Worm (Caenorhabditis elegans) whole organism, L3 larva: ENCODE measurements around the gene B0252.5.

Source experiments
- R02D3.7 ChIP-seq: fragments of 150-350 bp; optimal IDR thresholded peaks from 2 replicates; lab custom pipeline; 2014; ENCODE audit warnings: missing biosample characterization, missing genetic modification characterization
- ZK546.5 ChIP-seq: sonication (generic microtip); optimal IDR thresholded peaks from 2 replicates; lab custom pipeline; 2017; ENCODE audit warnings: missing biosample characterization, missing genetic modification characterization
- aly-2 ChIP-seq: fragments of 150-350 bp; optimal IDR thresholded peaks from 2 replicates; lab custom pipeline; 2014; ENCODE audit warnings: missing biosample characterization, missing genetic modification characterization
- ama-1 ChIP-seq: fragments of 150-350 bp; optimal IDR thresholded peaks from 2 replicates; lab custom pipeline; 2018
- ceh-16 ChIP-seq: sonication (generic microtip); optimal IDR thresholded peaks from 2 replicates; lab custom pipeline; 2017; ENCODE audit warnings: missing biosample characterization, missing genetic modification characterization
- ceh-9 ChIP-seq: sonication (generic microtip); optimal IDR thresholded peaks from 2 replicates; lab custom pipeline; 2018; ENCODE audit warnings: missing biosample characterization, missing genetic modification characterization
- daf-12 ChIP-seq: fragments of 150-350 bp; optimal IDR thresholded peaks from 2 replicates; lab custom pipeline; 2014; ENCODE audit warnings: missing biosample characterization, missing genetic modification reagents, missing genetic modification characterization
- elt-1 ChIP-seq: fragments of 150-350 bp; optimal IDR thresholded peaks from 2 replicates; lab custom pipeline; 2014; ENCODE audit warnings: missing biosample characterization, missing genetic modification characterization
- elt-3 ChIP-seq, 3 experiments: fragments of 150-350 bp in 1 of 3; sonication (generic microtip) in 2 of 3; optimal IDR thresholded peaks; 2 replicates in 2 of 3; 4 replicates in 1 of 3; lab custom pipeline; 2014 to 2017; ENCODE audit warnings: missing biosample characterization in 3 of 3, missing genetic modification characterization in 3 of 3
- fkh-10 ChIP-seq: sonication (generic microtip); optimal IDR thresholded peaks from 2 replicates; lab custom pipeline; 2017; ENCODE audit warnings: missing biosample characterization, missing genetic modification reagents, missing genetic modification characterization
- hmg-11 ChIP-seq: sonication (generic microtip); optimal IDR thresholded peaks from 2 replicates; lab custom pipeline; 2016; ENCODE audit warnings: missing genetic modification characterization, missing compliant biosample characterization
- lin-15B ChIP-seq: fragments of 150-350 bp; optimal IDR thresholded peaks from 2 replicates; lab custom pipeline; 2014; ENCODE audit warnings: missing biosample characterization, missing genetic modification characterization
- mdl-1 ChIP-seq: fragments of 150-350 bp; optimal IDR thresholded peaks from 2 replicates; lab custom pipeline; 2014; ENCODE audit warnings: missing biosample characterization, missing genetic modification characterization
- mml-1 ChIP-seq: fragments of 150-350 bp; sonication (generic microtip); optimal IDR thresholded peaks from 3 replicates; lab custom pipeline; 2014; ENCODE audit warnings: missing biosample characterization, missing genetic modification characterization
- nfya-1 ChIP-seq: sonication (generic microtip); optimal IDR thresholded peaks from 2 replicates; lab custom pipeline; 2017; ENCODE audit warnings: missing genetic modification characterization, mild to moderate bottlenecking, missing compliant biosample characterization, antibody characterized with exemption, moderate library complexity; ENCODE audit not compliant: insufficient read depth
- nhr-237 ChIP-seq: fragments of 150-350 bp; optimal IDR thresholded peaks from 2 replicates; lab custom pipeline; 2014; ENCODE audit warnings: missing biosample characterization, missing genetic modification characterization
- nhr-28 ChIP-seq: fragments of 150-350 bp; optimal IDR thresholded peaks from 2 replicates; lab custom pipeline; 2014; ENCODE audit warnings: missing biosample characterization, missing genetic modification characterization
- nhr-76 ChIP-seq: fragments of 150-350 bp; sonication (generic microtip); optimal IDR thresholded peaks from 5 replicates; lab custom pipeline; 2014; ENCODE audit warnings: missing biosample characterization, missing genetic modification characterization
- nhr-77 ChIP-seq: fragments of 150-350 bp; optimal IDR thresholded peaks from 2 replicates; lab custom pipeline; 2014; ENCODE audit warnings: missing biosample characterization, missing genetic modification characterization
- pha-4 ChIP-seq: fragments of 150-350 bp; optimal IDR thresholded peaks from 2 replicates; lab custom pipeline; 2014; ENCODE audit warnings: missing biosample characterization, missing genetic modification reagents, missing genetic modification characterization
- sea-2 ChIP-seq: fragments of 150-350 bp; sonication (generic microtip); optimal IDR thresholded peaks from 4 replicates; lab custom pipeline; 2014; ENCODE audit warnings: missing biosample characterization, missing genetic modification reagents, missing genetic modification characterization
- ztf-11 ChIP-seq: fragments of 150-350 bp; optimal IDR thresholded peaks from 2 replicates; lab custom pipeline; 2014; ENCODE audit warnings: missing biosample characterization, missing genetic modification characterization

B0252.5 gene

ce11 chrII:6876957-6877356 lies 41.7 kb downstream of the B0252.5 start, which contains the start of gene slc-36.5:
TSS of gene slc-36.5 (minus strand) at chrII:6877057.
- TF ChIP-seq nhr-76 (tag; lab: Kevin White, UChicago): no peak
- TF ChIP-seq fkh-10 (GFP tag; lab: Kevin White, UChicago): no peak
- TF ChIP-seq nhr-77 (tag; lab: Kevin White, UChicago): no peak
- TF ChIP-seq sea-2 (GFP tag; lab: Kevin White, UChicago): no peak
- TF ChIP-seq ama-1: no peak
- TF ChIP-seq elt-3 (tag; optimal IDR thresholded peaks at IDR 0.05; lab: Kevin White, UChicago): no peak
- TF ChIP-seq nhr-237: no peak
- no peak for TF ChIP-seq nhr-28 (tag; lab: Kevin White, UChicago)
- TF ChIP-seq mdl-1 (tag; lab: Kevin White, UChicago): no peak
- no peak for TF ChIP-seq ceh-16 (tag; lab: Kevin White, UChicago)
- no peak for TF ChIP-seq lin-15B (tag; lab: Kevin White, UChicago)
- TF ChIP-seq ztf-11 (tag; lab: Kevin White, UChicago): no peak
- no peak for TF ChIP-seq aly-2 (tag; lab: Kevin White, UChicago)
- no peak for TF ChIP-seq hmg-11 (tag; lab: Kevin White, UChicago)
- no peak for TF ChIP-seq ceh-9 (tag; lab: Kevin White, UChicago)
- no peak for TF ChIP-seq pha-4 (tag; lab: Kevin White, UChicago)
- TF ChIP-seq daf-12 (tag; lab: Kevin White, UChicago): no peak

- TF ChIP-seq mml-1 (tag; lab: Kevin White, UChicago) (no peak), ZK546.5 (tag; lab: Kevin White, UChicago) (no peak), R02D3.7 (tag; lab: Kevin White, UChicago) (no peak), elt-1 (tag; lab: Kevin White, UChicago) (no peak)
These were observed 46.2 kb downstream of the B0252.5 start, which contains the start of gene C44B7.5 for ce11 chrII:6872493-6872892. TSS of gene C44B7.5 (minus strand) at chrII:6872593.

ce11 chrII:6870803-6871202 lies 47.9 kb downstream of the B0252.5 start, which contains the start of gene clhm-1:
TSS of gene clhm-1 (minus strand) at chrII:6871009.
- TF ChIP-seq nfya-1 (tag; lab: Kevin White, UChicago): peak; percentile 17
- TF ChIP-seq ama-1: no peak
